Worm (Caenorhabditis elegans) whole organism, L4/young adult: ENCODE measurements around the gene dohh-1.

Source experiments
- W03F9.2 ChIP-seq: fragments of 150-350 bp; optimal IDR thresholded peaks from 2 replicates; lab custom pipeline; 2014; ENCODE audit warnings: missing biosample characterization, missing genetic modification characterization
- dao-5 ChIP-seq: sonication (generic microtip); optimal IDR thresholded peaks from 2 replicates; lab custom pipeline; 2016; ENCODE audit warnings: missing genotype, missing genetic modification characterization, moderate library complexity, missing compliant biosample characterization
- him-1 ChIP-seq: sonication (generic microtip); optimal IDR thresholded peaks from 2 replicates; lab custom pipeline; 2016; ENCODE audit warnings: missing genotype, missing genetic modification reagents, missing genetic modification characterization, missing compliant biosample characterization

Gene dohh-1

ce11 chrII:10545924-10546783, 33.6 kb upstream of the dohh-1 start:
- TF ChIP-seq W03F9.2 (tag; lab: Kevin White, UChicago) (no peak), dao-5 (tag; lab: Kevin White, UChicago) (no peak), him-1 (tag; lab: Kevin White, UChicago) (no peak)

- TF ChIP-seq him-1 (tag; lab: Kevin White, UChicago) (no peak), W03F9.2 (tag; lab: Kevin White, UChicago) (no peak), dao-5 (tag; lab: Kevin White, UChicago) (no peak)
Observed at ce11 chrII:10546784-10547087, 33.0 kb upstream of the dohh-1 start.

- TF ChIP-seq dao-5 (tag; lab: Kevin White, UChicago) (no peak), W03F9.2 (tag; lab: Kevin White, UChicago) (no peak), him-1 (tag; lab: Kevin White, UChicago) (no peak)
Observed at ce11 chrII:10547311-10547710, 32.4 kb upstream of the dohh-1 start.

- TF ChIP-seq dao-5 (tag; lab: Kevin White, UChicago) = no peak
- no peak for TF ChIP-seq him-1 (tag; lab: Kevin White, UChicago)
- TF ChIP-seq W03F9.2 (tag; lab: Kevin White, UChicago) = no peak
Observed at ce11 chrII:10547803-10548693, 31.7 kb upstream of the dohh-1 start.

ce11 chrII:10548778-10549671, 30.7 kb upstream of the dohh-1 start:
- no peak for TF ChIP-seq dao-5 (tag; lab: Kevin White, UChicago)
- TF ChIP-seq him-1 (tag; lab: Kevin White, UChicago) = peak; percentile 80
- TF ChIP-seq W03F9.2 (tag; lab: Kevin White, UChicago) = peak; percentile 58

ce11 chrII:10550173-10550572, 29.6 kb upstream of the dohh-1 start:
- TF ChIP-seq dao-5 (tag; lab: Kevin White, UChicago) (no peak), W03F9.2 (tag; lab: Kevin White, UChicago) (no peak)

ce11 chrII:10550872-10551647, 28.7 kb upstream of the dohh-1 start:
- TF ChIP-seq dao-5 (tag; lab: Kevin White, UChicago) = no peak
- no peak for TF ChIP-seq him-1 (tag; lab: Kevin White, UChicago)
- no peak for TF ChIP-seq W03F9.2 (tag; lab: Kevin White, UChicago)

ce11 chrII:10551985-10552736, 27.6 kb upstream of the dohh-1 start:
- TF ChIP-seq dao-5 (tag; lab: Kevin White, UChicago) = no peak
- TF ChIP-seq him-1 (tag; lab: Kevin White, UChicago) = peak; percentile 84
- TF ChIP-seq W03F9.2 (tag; lab: Kevin White, UChicago) = peak; percentile 81

ce11 chrII:10553377-10554045, 26.2 kb upstream of the dohh-1 start:
- no peak for TF ChIP-seq dao-5 (tag; lab: Kevin White, UChicago)
- TF ChIP-seq him-1 (tag; lab: Kevin White, UChicago) = no peak
- no peak for TF ChIP-seq W03F9.2 (tag; lab: Kevin White, UChicago)

ce11 chrII:10554046-10554399, 25.7 kb upstream of the dohh-1 start:
- no peak for TF ChIP-seq dao-5 (tag; lab: Kevin White, UChicago)
- no peak for TF ChIP-seq W03F9.2 (tag; lab: Kevin White, UChicago)
- no peak for TF ChIP-seq him-1 (tag; lab: Kevin White, UChicago)

ce11 chrII:10554972-10555371, 24.8 kb upstream of the dohh-1 start, which contains the start of gene mnk-1:
TSS of gene mnk-1 (minus strand) at chrII:10555044.
- TF ChIP-seq dao-5 (tag; lab: Kevin White, UChicago) (no peak), him-1 (tag; lab: Kevin White, UChicago) (no peak), W03F9.2 (tag; lab: Kevin White, UChicago) (no peak)
